Worm (Caenorhabditis elegans) whole organism, L1 larva: ENCODE data around the gene tra-2.

Source experiments
- aly-2 ChIP-seq: fragments of 150-350 bp; optimal IDR thresholded peaks from 2 replicates; lab custom pipeline; 2014; ENCODE audit warnings: missing biosample characterization, missing genetic modification characterization
- elt-3 ChIP-seq, 6 experiments: fragments of 150-350 bp in 1 of 6; sonication (generic microtip); optimal IDR thresholded peaks; 2 replicates each; lab custom pipeline; 2017 to 2018; ENCODE audit warnings: missing biosample characterization in 6 of 6, missing genetic modification characterization in 6 of 6, inconsistent platforms in 1 of 6
- fkh-4 ChIP-seq: sonication (generic microtip); optimal IDR thresholded peaks from 2 replicates; lab custom pipeline; 2016; ENCODE audit warnings: missing compliant biosample characterization, missing genetic modification characterization, borderline replicate concordance
- mdl-1 ChIP-seq, 2 experiments: fragments of 150-350 bp; optimal IDR thresholded peaks; 2 replicates each; lab custom pipeline; 2014 to 2017; ENCODE audit warnings: missing biosample characterization in 2 of 2, missing genetic modification characterization in 2 of 2, inconsistent platforms in 1 of 2
- nhr-11 ChIP-seq: fragments of 150-350 bp; optimal IDR thresholded peaks from 2 replicates; lab custom pipeline; 2014; ENCODE audit warnings: missing biosample characterization, missing genetic modification characterization
- nhr-90 ChIP-seq: sonication (generic microtip); optimal IDR thresholded peaks from 2 replicates; lab custom pipeline; 2016; ENCODE audit warnings: mild to moderate bottlenecking, missing genetic modification characterization, missing compliant biosample characterization; ENCODE audit not compliant: poor library complexity
- pag-3 ChIP-seq: sonication (generic microtip); optimal IDR thresholded peaks from 2 replicates; lab custom pipeline; 2017; ENCODE audit warnings: missing genetic modification characterization, mild to moderate bottlenecking, missing compliant biosample characterization, antibody characterized with exemption, borderline replicate concordance; ENCODE audit not compliant: insufficient read depth

DNA sequence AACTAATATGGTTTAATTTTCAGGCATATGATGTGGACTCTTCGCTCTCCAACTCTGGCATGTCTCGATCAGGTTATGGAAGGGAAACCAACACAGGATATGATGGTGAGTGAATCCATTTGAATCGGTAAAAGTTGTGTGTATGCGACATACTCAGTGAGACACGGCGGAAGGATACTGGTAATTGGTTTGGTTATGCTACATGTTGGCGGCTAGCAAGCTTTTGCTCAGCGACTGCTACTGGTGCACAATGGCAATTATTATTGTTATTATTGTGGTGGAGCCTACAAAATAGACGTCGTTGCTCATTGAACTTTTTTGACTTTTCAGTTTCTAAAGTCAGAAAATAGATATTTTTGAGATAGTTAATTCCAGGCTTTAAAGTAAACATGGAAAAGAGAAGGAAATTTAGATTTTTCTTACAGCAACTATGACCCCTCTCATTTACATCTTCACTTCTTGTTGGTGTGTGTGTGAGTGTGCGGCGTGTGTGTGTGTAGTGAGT, 24.7 kb downstream of the tra-2 start:
- no peak for TF ChIP-seq nhr-11 (tag; lab: Kevin White, UChicago)
- no peak for TF ChIP-seq elt-3 (tag; optimal IDR thresholded peaks at IDR 0.05; lab: Kevin White, UChicago)
- no peak for TF ChIP-seq nhr-90
- TF ChIP-seq mdl-1 (tag; optimal IDR thresholded peaks at IDR 0.05; lab: Kevin White, UChicago): no peak
- TF ChIP-seq fkh-4 (tag; lab: Kevin White, UChicago): no peak
- TF ChIP-seq pag-3 (tag; lab: Kevin White, UChicago): no peak
- no peak for TF ChIP-seq aly-2 (tag; lab: Kevin White, UChicago)
